Worm (Caenorhabditis elegans) whole organism, late embryonic: ENCODE results near the gene scl-19.

Experiments used
- ceh-34 ChIP-seq: sonication (generic microtip); optimal IDR thresholded peaks from 2 replicates; lab custom pipeline; 2016; ENCODE audit warnings: mild to moderate bottlenecking, missing genetic modification characterization, missing compliant biosample characterization
- ceh-45 ChIP-seq: fragments of 200-800 bp; sonication (Bioruptor generic); IDR thresholded peaks from 2 replicates; pipeline ENCODE4 v1.3.6; 2022; ENCODE audit warnings: missing genetic modification reagents, missing genetic modification characterization, missing compliant biosample characterization
- elt-2 ChIP-seq: sonication (generic microtip); optimal IDR thresholded peaks from 2 replicates; lab custom pipeline; 2016; ENCODE audit warnings: missing genetic modification reagents, missing genetic modification characterization, missing compliant biosample characterization
- hlh-8 ChIP-seq: sonication (generic microtip); optimal IDR thresholded peaks from 2 replicates; lab custom pipeline; 2016; ENCODE audit warnings: missing genotype, missing genetic modification characterization, missing compliant biosample characterization
- lim-6 ChIP-seq: sonication (generic microtip); optimal IDR thresholded peaks from 2 replicates; lab custom pipeline; 2016; ENCODE audit warnings: missing genetic modification characterization, missing compliant biosample characterization
- madf-2 ChIP-seq: sonication (generic microtip); optimal IDR thresholded peaks from 2 replicates; lab custom pipeline; 2017; ENCODE audit warnings: missing genetic modification characterization, missing compliant biosample characterization
- nhr-11 ChIP-seq: fragments of 150-350 bp; optimal IDR thresholded peaks from 2 replicates; lab custom pipeline; 2014; ENCODE audit warnings: missing biosample characterization, missing genetic modification characterization
- unc-3 ChIP-seq, 2 experiments: fragments of 200-800 bp in 1 of 2; sonication (Bioruptor generic) in 1 of 2; sonication (generic microtip) in 1 of 2; conservative IDR thresholded peaks in 1 of 2; optimal IDR thresholded peaks in 1 of 2; 2 replicates each; pipeline versions ENCODE4 v1.3.6 to Lab custom; 2016 to 2022; ENCODE audit warnings: missing compliant biosample characterization in 2 of 2, missing genetic modification characterization in 2 of 2, missing genetic modification reagents in 1 of 2

- TF ChIP-seq madf-2 (tag; lab: Kevin White, UChicago) (no peak), ceh-34 (no peak), unc-3 (GFP tag; conservative IDR thresholded peaks at IDR 0.05; lab: Robert Waterston, UW) (no peak), unc-3 (tag; optimal IDR thresholded peaks at IDR 0.05; lab: Kevin White, UChicago) (no peak), hlh-8 (tag; lab: Kevin White, UChicago) (no peak), ceh-45 (GFP tag; lab: Robert Waterston, UW) (no peak), lim-6 (tag; lab: Kevin White, UChicago) (no peak), nhr-11 (tag; lab: Kevin White, UChicago) (no peak), elt-2 (tag; lab: Kevin White, UChicago) (no peak)
Measured at ce11 chrV:18705319-18706062, 26.3 kb upstream of the scl-19 start.
